Fruit fly (Drosophila melanogaster): ENCODE measurements around the gene CG43245.

- TF ChIP-seq CG9948 (tag; optimal IDR thresholded peaks at IDR 0.05) (no peak), CG14655 (GFP tag; optimal IDR thresholded peaks at IDR 0.05) (no peak), CG8159 (tag; optimal IDR thresholded peaks at IDR 0.05) (no peak), CG12605 (GFP tag; IDR thresholded peaks at IDR 0.05) (no peak), CG32121 (GFP tag; IDR thresholded peaks at IDR 0.05) (no peak), CG34367 (tag; optimal IDR thresholded peaks at IDR 0.05) (no peak), CG10348 (GFP tag; IDR thresholded peaks at IDR 0.05) (no peak), Pif1B (GFP tag; optimal IDR thresholded peaks at IDR 0.05) (no peak), gl (tag; optimal IDR thresholded peaks at IDR 0.05) (no peak), CG8301 (tag; optimal IDR thresholded peaks at IDR 0.05) (no peak), D1 (tag; optimal IDR thresholded peaks at IDR 0.05) (no peak), EcR (GFP tag; optimal IDR thresholded peaks at IDR 0.05) (no peak)
These were observed 48.1 kb upstream of the CG43245 start for dm6 chr3L:10723596-10723995.
